Worm (Caenorhabditis elegans) whole organism, late embryonic: ENCODE results near the gene bre-1.

Experiments
- ceh-19 ChIP-seq: fragments of 200-800 bp; sonication (Bioruptor generic); optimal IDR thresholded peaks from 2 replicates; lab custom pipeline; 2018; ENCODE audit warnings: mild to moderate bottlenecking, missing genetic modification characterization, missing compliant biosample characterization
- elt-2 ChIP-seq: sonication (generic microtip); optimal IDR thresholded peaks from 2 replicates; lab custom pipeline; 2016; ENCODE audit warnings: missing genetic modification reagents, missing genetic modification characterization, missing compliant biosample characterization
- gmeb-2 ChIP-seq: sonication (generic microtip); optimal IDR thresholded peaks from 2 replicates; lab custom pipeline; 2016; ENCODE audit warnings: missing genetic modification characterization, inconsistent platforms, missing compliant biosample characterization
- mec-3 ChIP-seq: sonication (generic microtip); optimal IDR thresholded peaks from 2 replicates; lab custom pipeline; 2016; ENCODE audit warnings: borderline replicate concordance, missing genetic modification characterization, missing compliant biosample characterization
- pag-3 ChIP-seq: sonication (generic microtip); optimal IDR thresholded peaks from 2 replicates; lab custom pipeline; 2016; ENCODE audit warnings: missing compliant biosample characterization, missing genetic modification characterization, borderline replicate concordance
- pros-1 ChIP-seq: fragments of 150-350 bp; optimal IDR thresholded peaks from 2 replicates; lab custom pipeline; 2014; ENCODE audit warnings: missing biosample characterization, missing genetic modification reagents, missing genetic modification characterization

DNA sequence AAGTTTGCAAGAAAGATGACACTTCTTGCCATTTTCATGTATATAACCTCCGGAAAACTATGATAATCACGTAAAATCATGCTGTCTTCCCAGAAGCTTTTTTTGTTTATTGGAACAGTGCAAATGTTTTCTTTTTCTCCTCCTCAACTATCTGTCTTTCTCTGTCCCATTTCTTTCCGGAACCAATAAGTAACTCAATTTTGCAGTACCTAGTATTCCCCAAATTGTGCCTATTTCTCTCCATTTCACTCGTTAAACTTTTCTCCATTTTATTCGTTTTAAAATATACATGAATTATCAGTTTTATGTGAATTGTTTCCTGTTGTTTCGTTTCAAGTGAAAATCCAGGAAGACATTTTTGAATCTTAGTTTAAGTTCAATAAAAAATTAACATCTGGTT is 43.6 kb upstream of the bre-1 start:
- TF ChIP-seq mec-3 (tag; lab: Kevin White, UChicago), result no peak
- TF ChIP-seq gmeb-2 (tag; lab: Kevin White, UChicago), result no peak
- TF ChIP-seq pag-3 (tag; lab: Kevin White, UChicago), result no peak
- TF ChIP-seq ceh-19 (GFP tag; lab: Kevin White, UChicago), result no peak
- TF ChIP-seq elt-2 (tag; lab: Kevin White, UChicago), result no peak
- TF ChIP-seq pros-1 (tag; lab: Kevin White, UChicago), result no peak
